Fruit fly (Drosophila melanogaster) Kc167 (cell line): ENCODE results near the gene sba.

Experiments used
- Sin3A ChIP-seq: fragments of >200 bp; optimal IDR thresholded peaks from 2 replicates; lab custom pipeline; 2018; ENCODE audit warnings: missing external identifiers
- h ChIP-seq: fragments of >200 bp; optimal IDR thresholded peaks from 3 replicates; lab custom pipeline; 2018; ENCODE audit warnings: missing external identifiers
- psq ChIP-seq: fragments of >200 bp; optimal IDR thresholded peaks from 2 replicates; lab custom pipeline; 2017; ENCODE audit warnings: missing external identifiers
- ttk ChIP-seq: sonication (Bioruptor generic); optimal IDR thresholded peaks from 2 replicates; lab custom pipeline; 2017; ENCODE audit warnings: missing external identifiers

DNA sequence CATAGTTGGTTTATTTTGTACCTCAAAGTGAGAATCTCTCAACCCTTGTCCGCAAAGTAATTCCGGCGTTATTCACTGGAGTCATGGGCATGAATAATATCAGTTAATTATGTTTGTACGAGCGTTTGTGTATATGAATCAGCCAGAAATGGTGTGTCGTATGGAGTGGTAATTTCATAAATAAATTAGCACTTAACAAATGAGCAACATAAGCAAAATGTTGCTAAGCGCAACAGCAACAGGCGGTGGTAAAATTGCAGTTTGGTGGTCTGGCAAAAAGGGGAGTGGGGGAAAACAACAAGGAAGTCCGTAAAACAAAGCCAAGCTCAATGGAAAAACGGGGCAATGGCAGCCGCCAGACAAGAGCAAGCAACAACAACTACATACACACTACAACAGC is 37.1 kb downstream of the sba start:
- TF ChIP-seq Sin3A (lab: Kevin White, UChicago) = no peak
- no peak for TF ChIP-seq ttk
- no peak for TF ChIP-seq h (lab: Kevin White, UChicago)
- TF ChIP-seq psq = no peak
